Worm (Caenorhabditis elegans) whole organism, late embryonic: Measurements from ENCODE around the gene Y49E10.29.

Source experiments
- ama-1 ChIP-seq: fragments of 150-350 bp; optimal IDR thresholded peaks from 2 replicates; lab custom pipeline; 2014
- ceh-31 ChIP-seq: sonication (generic microtip); optimal IDR thresholded peaks from 2 replicates; lab custom pipeline; 2016; ENCODE audit warnings: missing genetic modification characterization, missing compliant biosample characterization
- fkh-10 ChIP-seq: fragments of 150-350 bp; optimal IDR thresholded peaks from 2 replicates; lab custom pipeline; 2014; ENCODE audit warnings: missing biosample characterization, missing genetic modification reagents, missing genetic modification characterization
- nfya-1 ChIP-seq: sonication (generic microtip); optimal IDR thresholded peaks from 2 replicates; lab custom pipeline; 2017; ENCODE audit warnings: missing genetic modification characterization, mild to moderate bottlenecking, missing compliant biosample characterization, antibody characterized with exemption, moderate library complexity
- nhr-11 ChIP-seq: fragments of 150-350 bp; optimal IDR thresholded peaks from 2 replicates; lab custom pipeline; 2014; ENCODE audit warnings: missing biosample characterization, missing genetic modification characterization
- pat-9 ChIP-seq: fragments of 200-800 bp; sonication (Bioruptor generic); optimal IDR thresholded peaks from 2 replicates; lab custom pipeline; 2018; ENCODE audit warnings: mild to moderate bottlenecking, missing genetic modification characterization, moderate library complexity, missing compliant biosample characterization

ce11 chrIII:12517674-12518073 is 48.7 kb downstream of the Y49E10.29 start:
- TF ChIP-seq nfya-1 (no peak), nhr-11 (no peak), ama-1 (lab: Kevin White, UChicago) (no peak), fkh-10 (GFP tag; lab: Kevin White, UChicago) (no peak), ceh-31 (tag; lab: Kevin White, UChicago) (no peak), pat-9 (tag; lab: Kevin White, UChicago) (no peak)
